Worm (Caenorhabditis elegans): ENCODE results near the gene C08E8.1.

C08E8.1 gene

DNA sequence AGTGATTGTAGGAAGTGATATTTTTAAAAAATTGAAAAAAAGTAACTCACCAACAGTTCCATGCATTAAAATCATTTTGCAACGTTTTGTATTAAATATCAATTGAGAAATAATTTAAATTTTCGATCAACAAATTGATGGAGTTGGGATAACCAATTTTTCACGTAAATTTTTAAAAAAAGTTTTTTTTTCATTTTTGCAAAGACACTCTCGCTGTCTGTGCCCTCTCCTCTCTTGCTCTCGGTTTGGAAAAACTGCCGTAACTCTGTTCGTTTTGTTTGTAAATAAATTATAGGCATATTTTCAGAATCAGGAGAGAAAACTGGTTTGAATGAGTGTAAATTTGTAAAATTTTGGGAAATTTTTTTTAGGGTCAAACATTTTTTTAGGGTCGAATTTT is 35.5 kb upstream of the C08E8.1 start, which contains the start of gene Y51A2B.16:
TSS of gene Y51A2B.16 (minus strand) at position 101 of the 400 bp plus-strand sequence.
- TF ChIP-seq zip-5 (tag; optimal IDR thresholded peaks at IDR 0.05) (no peak), ref-2 (tag; optimal IDR thresholded peaks at IDR 0.05) (no peak), pros-1 (tag; optimal IDR thresholded peaks at IDR 0.05) (no peak), dve-1 (tag; optimal IDR thresholded peaks at IDR 0.05) (no peak), odd-2 (tag; optimal IDR thresholded peaks at IDR 0.05) (no peak), nhr-232 (tag; optimal IDR thresholded peaks at IDR 0.05) (no peak), mec-3 (tag; optimal IDR thresholded peaks at IDR 0.05; ENCODE audit: borderline replicate concordance) (no peak), ceh-48 (tag; optimal IDR thresholded peaks at IDR 0.05) (no peak), hlh-8 (tag; optimal IDR thresholded peaks at IDR 0.05) (no peak), ama-1 (optimal IDR thresholded peaks at IDR 0.05) (no peak), sox-2 (GFP tag; IDR thresholded peaks at IDR 0.05) (no peak), K09A11.1 (tag; optimal IDR thresholded peaks at IDR 0.05; ENCODE audit: insufficient read depth) (no peak), ceh-24 (tag; optimal IDR thresholded peaks at IDR 0.05) (no peak), fkh-6 (tag; optimal IDR thresholded peaks at IDR 0.05) (no peak), pha-2 (tag; optimal IDR thresholded peaks at IDR 0.05) (no peak)

DNA sequence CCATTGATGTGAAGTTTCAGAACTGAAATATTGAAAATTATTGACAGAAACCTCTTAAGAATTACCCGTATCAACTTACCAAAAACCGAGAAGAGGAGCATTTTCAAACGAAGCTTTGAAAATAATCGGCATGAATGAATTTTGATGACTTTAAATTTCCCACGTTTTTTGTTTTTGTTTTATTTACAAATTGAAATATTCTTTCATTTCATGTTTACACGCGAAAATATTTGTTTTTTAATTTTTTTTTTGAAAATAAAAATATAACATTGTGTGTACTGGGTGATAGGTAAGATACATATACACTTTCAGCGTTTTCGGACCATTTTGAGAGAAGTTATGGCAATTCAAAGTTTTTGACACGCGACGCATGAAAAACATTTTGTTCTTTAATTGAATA is 33.3 kb upstream of the C08E8.1 start, which contains the start of gene Y51A2B.9:
TSS of gene Y51A2B.9 (minus strand) at position 101 of the 400 bp plus-strand sequence.
- TF ChIP-seq mec-3 (tag; optimal IDR thresholded peaks at IDR 0.05; ENCODE audit: borderline replicate concordance) (no peak), Y22D7AL.16 (tag; optimal IDR thresholded peaks at IDR 0.05) (no peak), nhr-11 (tag; optimal IDR thresholded peaks at IDR 0.05) (no peak), ceh-24 (tag; optimal IDR thresholded peaks at IDR 0.05) (no peak), elt-2 (tag; optimal IDR thresholded peaks at IDR 0.05) (no peak), ets-4 (tag; optimal IDR thresholded peaks at IDR 0.05) (no peak), F13H6.1 (tag; optimal IDR thresholded peaks at IDR 0.05) (no peak)

ce11 chrV:18394203-18394602 is 31.9 kb upstream of the C08E8.1 start, which contains the start of gene Y51A2B.6:
TSS of gene Y51A2B.6 (minus strand) at chrV:18394303.
- no peak for TF ChIP-seq pag-3 (tag; optimal IDR thresholded peaks at IDR 0.05; ENCODE audit: borderline replicate concordance)
- TF ChIP-seq pqm-1 (tag; optimal IDR thresholded peaks at IDR 0.05) = no peak
- TF ChIP-seq ceh-24 (tag; optimal IDR thresholded peaks at IDR 0.05) = no peak
- no peak for TF ChIP-seq sox-4 (tag; optimal IDR thresholded peaks at IDR 0.05)
- TF ChIP-seq ceh-30 (tag; optimal IDR thresholded peaks at IDR 0.05) = no peak
- TF ChIP-seq lim-6 (tag; optimal IDR thresholded peaks at IDR 0.05) = no peak
- no peak for TF ChIP-seq hlh-13 (GFP tag; optimal IDR thresholded peaks at IDR 0.05)
- TF ChIP-seq ceh-34 (tag; optimal IDR thresholded peaks at IDR 0.05) = no peak
- no peak for TF ChIP-seq pat-9 (tag; optimal IDR thresholded peaks at IDR 0.05)
- no peak for TF ChIP-seq elt-4 (tag; optimal IDR thresholded peaks at IDR 0.05)
- TF ChIP-seq dve-1 (tag; optimal IDR thresholded peaks at IDR 0.05) = no peak
- TF ChIP-seq sox-2 (GFP tag; IDR thresholded peaks at IDR 0.05) = no peak

DNA sequence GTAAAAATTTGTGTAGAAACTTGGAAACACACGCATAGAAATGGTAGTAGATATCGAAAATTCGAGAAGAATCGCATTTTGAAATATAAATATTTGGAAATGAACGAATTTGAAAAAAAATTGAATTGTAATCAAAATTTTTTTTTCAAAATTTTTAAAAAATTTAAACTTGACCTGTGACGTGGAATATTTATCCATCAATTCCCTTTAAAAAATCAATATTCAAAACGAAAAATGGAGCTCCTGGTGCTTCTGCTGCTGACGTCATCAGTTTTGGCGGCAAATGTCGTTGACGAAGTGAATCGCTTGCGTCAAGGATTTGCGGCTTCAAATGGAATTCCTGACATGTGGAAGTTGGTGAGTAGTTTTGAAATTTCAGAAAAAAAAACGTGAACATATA is 26.7 kb upstream of the C08E8.1 start, which contains the start of the genes Y51A2B.4 and Y51A2B.5:
TSS of gene Y51A2B.4 (minus strand) at position 101 of the 400 bp plus-strand sequence.
TSS of gene Y51A2B.5 (plus strand) at position 232 of the 400 bp plus-strand sequence.
- TF ChIP-seq ceh-31 (tag; optimal IDR thresholded peaks at IDR 0.05) (no peak), ztf-16 (tag; optimal IDR thresholded peaks at IDR 0.05) (no peak), odd-2 (tag; optimal IDR thresholded peaks at IDR 0.05) (no peak), sox-2 (GFP tag; IDR thresholded peaks at IDR 0.05) (no peak), lin-11 (tag; optimal IDR thresholded peaks at IDR 0.05) (no peak), madf-2 (tag; optimal IDR thresholded peaks at IDR 0.05) (no peak), nhr-11 (tag; optimal IDR thresholded peaks at IDR 0.05) (no peak), ama-1 (optimal IDR thresholded peaks at IDR 0.05) (no peak), sox-4 (tag; optimal IDR thresholded peaks at IDR 0.05) (no peak), pax-1 (tag; optimal IDR thresholded peaks at IDR 0.05) (no peak), unc-42 (tag; optimal IDR thresholded peaks at IDR 0.05) (no peak), lim-6 (tag; optimal IDR thresholded peaks at IDR 0.05) (no peak), K09A11.1 (tag; optimal IDR thresholded peaks at IDR 0.05; ENCODE audit: insufficient read depth) (no peak), ceh-19 (GFP tag; optimal IDR thresholded peaks at IDR 0.05) (no peak), elt-2 (tag; optimal IDR thresholded peaks at IDR 0.05) (no peak), tbx-7 (tag; optimal IDR thresholded peaks at IDR 0.05) (no peak), hlh-8 (tag; optimal IDR thresholded peaks at IDR 0.05) (no peak), C38D4.7 (GFP tag; optimal IDR thresholded peaks at IDR 0.05) (no peak)

All from whole organism, late embryonic.